Fruit fly (Drosophila melanogaster) whole organism, larva: ENCODE results near the gene Skel.

Experiments used
- noc ChIP-seq: fragments of 200-800 bp; sonication (Bioruptor generic); optimal IDR thresholded peaks from 3 replicates; lab custom pipeline; 2019; ENCODE audit warnings: missing biosample characterization, mild to moderate bottlenecking, missing genetic modification characterization, moderate library complexity

The Skel gene

DNA sequence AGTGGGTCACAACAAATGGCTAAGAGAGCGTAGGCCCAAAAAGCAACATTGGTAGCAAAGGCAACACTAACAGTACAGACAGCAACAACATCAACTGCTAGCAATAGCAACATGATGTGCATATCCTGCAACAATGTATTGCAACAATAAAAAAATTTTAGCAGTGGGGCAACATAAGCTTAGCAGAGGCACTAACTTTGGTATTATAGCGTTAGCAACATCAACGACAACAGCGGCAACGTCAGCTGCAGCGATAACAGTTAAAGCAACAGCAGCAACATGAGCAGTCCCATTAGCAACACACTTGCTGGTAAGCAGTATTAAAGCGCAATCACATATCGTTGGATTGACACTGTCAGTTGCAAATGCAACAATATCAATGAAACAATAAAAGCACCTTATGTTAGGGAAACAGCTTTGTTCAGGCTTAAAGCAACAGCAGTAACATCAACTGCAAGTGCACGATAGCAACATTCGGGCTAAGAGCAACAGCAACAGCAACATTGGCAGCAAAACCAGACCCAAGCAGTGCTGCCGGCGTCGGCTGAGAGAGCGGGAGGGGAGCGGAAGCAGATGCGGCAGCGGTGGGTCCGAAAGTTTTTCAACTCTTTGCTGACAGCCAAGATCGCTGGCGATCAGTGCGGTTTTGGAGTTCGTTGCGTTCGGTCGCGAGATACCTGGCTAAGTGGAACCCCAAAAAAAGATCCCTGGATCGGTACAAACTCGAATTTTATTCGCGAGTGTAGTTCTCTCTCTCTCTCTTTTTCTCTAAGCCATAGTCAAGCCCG is at the start of gene Skel:
TSS of gene Skel (plus strand) at position 637 of the 788 bp plus-strand sequence.
- no peak for TF ChIP-seq noc (tag; lab: Kevin White, UChicago)

DNA sequence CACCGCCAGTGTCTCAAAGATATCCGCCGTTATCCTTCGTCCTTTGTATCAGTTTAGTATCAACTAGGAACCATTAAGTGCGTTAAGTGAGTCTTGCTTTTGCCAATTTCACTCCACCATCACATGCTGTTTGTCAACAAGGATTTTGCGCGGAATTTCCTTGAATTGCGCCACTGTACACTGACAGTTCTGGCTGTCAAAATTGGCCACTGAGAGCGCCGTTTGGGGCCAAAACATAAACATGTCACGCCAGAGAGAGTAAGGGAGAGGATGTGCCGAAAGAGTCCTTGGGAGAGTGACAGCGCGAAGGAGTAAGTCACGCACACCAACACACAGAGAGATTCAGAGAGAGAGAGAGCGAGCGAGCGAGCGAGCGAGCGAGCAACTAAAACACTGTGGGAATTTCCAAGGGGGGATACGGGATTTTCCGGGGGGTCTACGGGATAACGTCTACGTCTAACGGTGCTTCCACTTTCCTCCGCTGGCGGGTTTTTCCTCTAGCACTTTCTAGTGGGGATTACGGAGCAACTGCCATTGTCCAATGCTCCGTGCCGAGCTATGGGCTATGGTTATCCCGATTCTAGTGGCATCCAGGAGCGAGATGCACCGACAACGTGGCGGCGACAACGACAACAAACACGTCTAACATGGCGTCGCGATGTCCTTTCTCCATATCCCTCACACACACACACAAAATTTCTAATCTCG is 47.9 kb upstream of the Skel start:
- no peak for TF ChIP-seq noc (tag; lab: Kevin White, UChicago)

DNA sequence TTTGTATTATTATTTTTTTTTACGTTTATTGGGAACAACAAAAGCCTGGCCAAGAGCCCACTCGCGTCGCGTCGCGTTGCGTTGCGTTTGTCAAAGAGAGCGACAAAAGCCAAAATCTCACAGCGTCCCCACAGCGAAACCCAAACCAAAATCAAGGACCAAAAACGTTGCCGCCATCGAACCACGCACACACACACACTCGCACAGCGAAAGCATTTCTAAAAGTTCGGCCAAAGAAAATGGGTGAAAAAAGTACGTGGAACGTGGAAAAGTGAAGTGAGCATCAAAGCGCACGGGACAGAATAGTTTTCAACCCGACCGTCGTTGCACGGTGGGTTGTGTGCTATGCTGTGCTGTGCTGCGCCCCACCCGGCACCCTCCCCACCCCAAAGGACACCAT is 47.3 kb upstream of the Skel start, which contains the start of gene hth:
TSS of gene hth (minus strand) at position 101 of the 400 bp plus-strand sequence.
- no peak for TF ChIP-seq noc (tag; lab: Kevin White, UChicago)

DNA sequence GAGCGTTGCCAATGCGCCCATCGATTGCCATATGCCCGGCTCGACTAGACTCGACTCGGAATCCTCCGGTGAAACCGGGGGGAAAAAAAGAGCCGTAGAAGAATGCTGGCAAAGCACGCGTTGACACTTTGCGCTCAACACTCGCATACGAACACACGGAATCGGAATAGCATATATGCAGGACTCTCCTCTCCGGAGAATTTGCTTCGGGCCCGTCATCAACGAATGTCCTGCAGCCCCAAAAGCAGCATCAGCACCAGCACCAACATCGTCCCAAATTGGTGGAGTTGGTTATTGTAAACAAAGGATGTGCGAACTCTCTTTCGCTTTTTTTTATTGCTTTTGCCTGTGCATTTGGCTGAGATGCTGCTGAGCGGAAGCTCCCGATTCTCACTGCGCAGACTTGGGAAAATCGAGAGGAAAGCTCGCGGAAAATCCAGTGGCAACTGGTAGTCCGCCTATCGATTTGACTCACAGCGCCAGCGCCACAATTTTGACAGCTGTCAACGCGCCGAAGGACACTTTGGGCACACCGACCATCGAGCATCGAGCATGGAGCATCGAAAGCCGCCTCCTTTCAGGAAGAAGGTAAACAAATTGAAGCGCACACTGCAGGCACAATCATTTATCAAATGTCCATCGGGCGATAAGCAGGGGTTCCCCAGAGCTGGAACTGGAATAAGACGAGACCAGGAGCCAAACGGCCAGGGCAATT is 46.0 kb upstream of the Skel start:
- no peak for TF ChIP-seq noc (tag; lab: Kevin White, UChicago)

DNA sequence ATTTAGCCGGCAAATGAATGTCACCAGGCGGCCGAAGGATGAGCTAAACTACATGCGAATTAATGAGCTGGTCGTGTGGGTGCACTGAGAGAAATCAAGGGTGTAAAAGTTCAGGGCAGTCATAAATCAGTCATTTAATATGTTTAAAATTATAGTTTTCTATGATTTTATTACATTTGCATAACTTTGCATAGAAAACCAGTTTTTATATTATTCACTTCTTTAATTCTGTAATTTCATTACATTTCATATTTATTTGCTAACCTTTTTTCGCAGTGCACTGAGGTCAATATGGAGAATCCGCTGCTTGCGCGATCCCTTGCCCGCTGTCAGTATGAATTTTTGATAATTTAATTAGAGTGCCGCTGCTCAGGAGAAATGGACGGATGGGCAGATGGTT is 45.5 kb upstream of the Skel start:
- TF ChIP-seq noc (tag; lab: Kevin White, UChicago) = no peak

DNA sequence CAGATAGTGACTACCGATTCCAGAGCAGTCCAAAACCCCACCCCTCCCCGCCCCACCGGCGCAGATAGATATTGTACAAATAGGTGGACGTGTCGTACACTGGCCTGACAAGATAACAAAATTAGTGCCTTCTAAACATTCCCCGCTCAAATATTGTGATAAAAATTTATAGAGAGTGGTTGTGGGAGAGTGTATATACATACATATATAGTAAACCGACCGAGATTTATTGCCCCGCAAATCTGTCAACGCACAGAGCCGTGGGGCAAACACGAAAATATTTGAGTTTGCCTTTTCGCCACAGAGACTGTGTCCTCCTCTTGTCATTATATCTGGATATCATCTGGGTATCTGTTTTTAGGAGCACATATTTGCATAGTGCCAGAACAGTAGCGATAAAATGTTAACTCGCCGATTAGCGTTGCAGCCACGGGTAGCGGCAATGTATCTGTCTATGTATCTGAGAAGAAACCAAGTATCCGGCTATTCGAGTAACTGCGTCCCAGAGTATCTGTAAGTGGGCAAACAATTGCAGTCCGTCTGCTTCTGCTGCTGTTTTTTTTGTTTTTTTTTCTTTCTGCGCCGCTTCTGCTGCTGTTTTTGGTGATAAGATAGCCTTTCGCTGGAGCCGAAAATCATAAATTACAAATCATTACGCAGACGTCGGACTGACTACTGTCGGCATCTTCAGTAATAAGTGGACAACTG is 43.5 kb upstream of the Skel start:
- peak; percentile 90 for TF ChIP-seq noc (tag; lab: Kevin White, UChicago)

DNA sequence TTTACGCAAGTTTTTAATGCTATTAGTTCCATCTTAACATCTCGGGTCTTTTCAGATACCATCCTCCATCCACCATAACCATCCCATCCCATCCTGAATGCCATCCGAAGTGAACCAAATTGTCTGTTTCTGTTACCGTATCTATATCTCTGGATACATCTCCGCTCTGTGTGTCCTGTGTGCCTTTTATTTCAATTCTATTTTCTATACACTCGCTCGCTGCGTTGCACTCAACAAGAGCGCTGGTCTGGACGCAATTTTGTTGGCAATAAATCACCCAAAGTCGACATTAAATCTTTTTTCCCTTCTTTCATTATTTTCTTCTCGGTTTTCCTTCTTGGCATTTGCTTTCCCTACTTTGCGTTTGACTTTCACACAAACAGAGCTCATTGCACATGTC is 41.2 kb upstream of the Skel start:
- no peak for TF ChIP-seq noc (tag; lab: Kevin White, UChicago)

DNA sequence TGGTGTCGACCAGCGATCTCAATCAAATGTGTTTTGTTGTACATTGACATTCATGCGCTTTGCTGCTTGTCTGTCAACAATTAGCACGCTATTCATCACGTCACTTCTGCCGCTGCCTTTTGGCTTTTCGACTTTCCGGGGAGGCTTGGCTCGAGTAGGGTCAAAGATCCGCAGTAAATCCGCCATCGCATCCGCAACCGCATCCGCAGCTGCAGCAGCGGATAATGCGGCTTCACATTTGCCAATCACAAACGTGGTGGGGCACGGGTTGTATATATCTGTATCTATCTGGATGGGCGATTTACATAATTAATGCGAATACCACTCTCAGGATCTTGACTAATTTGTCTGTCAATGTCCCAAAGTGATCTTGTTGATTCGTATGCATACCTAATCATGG is 39.6 kb upstream of the Skel start:
- no peak for TF ChIP-seq noc (tag; lab: Kevin White, UChicago)

DNA sequence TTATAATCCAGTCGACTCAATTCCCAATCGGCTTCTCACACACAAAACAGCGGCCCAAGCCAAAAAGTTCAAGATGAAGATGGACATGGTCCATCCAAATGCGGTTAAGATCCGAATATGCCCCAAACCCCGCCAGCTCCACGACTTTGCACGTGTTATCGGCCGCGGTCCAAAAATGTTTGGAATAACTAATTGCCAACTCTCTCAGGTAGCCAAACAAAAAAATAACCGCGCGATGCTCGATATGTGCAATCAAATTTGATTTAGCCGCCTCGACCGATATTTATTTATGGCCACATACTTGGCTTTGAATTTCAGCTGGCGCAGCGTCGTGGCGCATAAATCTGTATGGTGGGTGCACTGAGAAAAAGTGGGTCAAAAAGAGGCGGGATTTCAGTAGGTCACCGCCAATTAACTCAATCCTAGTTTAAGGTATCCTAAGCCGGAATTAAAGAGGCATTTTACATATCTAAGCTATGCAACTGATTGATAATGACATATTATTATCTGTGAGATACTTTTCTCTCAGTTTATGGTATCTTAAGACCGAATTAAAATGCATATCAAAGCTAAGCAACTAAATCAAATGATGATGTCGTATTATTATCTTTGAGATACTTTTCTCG is 38.1 kb upstream of the Skel start:
- no peak for TF ChIP-seq noc (tag; lab: Kevin White, UChicago)

DNA sequence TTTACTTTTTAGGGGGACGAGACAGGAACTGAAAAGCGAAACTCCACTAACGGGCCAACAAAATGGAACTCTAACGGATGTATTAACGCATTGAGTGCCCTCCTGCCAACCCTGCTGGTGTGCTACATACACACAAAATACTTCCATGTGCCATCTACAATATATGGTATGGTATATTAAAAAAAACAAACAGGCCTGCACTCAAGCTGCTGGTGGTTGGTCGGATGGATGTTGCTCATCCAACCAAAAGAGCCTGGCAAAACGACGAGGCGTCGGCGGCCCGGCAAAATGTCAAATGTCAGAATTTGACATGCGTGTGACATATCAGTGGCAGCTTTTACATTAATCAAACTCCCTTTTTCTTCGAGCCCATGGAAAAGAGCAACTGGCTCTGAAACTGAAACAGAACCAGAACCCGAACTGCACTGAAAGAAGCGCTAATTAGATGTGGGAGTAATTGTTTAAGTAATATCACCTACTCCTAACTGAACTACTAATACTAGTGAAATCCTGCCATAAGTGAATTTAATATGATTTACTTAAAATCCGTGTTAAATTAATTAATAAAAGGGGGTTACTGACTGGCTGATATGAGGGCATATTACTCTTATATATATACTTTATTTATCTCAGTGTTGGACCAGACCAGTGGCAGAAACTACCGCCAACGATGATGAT is 36.0 kb upstream of the Skel start:
- no peak for TF ChIP-seq noc (tag; lab: Kevin White, UChicago)

DNA sequence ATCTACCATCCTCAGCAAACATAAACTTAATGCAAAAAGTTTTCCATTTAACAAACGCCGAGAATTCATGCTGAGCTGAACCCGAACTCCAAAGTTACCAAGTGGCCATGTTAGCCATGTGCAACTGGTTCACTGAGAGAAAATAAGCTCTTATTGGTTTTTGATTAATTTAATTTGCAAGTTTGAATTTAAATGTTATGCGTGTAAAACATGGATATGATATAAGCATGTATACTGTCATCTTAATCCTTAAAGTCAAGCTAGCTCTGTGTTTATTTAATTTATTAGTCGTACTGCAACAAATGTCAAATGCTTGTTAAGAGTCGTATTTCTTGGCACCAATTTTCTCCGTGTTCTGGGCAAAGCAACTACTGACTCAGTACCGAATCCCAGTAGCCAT is 32.1 kb upstream of the Skel start:
- TF ChIP-seq noc (tag; lab: Kevin White, UChicago) = no peak

DNA sequence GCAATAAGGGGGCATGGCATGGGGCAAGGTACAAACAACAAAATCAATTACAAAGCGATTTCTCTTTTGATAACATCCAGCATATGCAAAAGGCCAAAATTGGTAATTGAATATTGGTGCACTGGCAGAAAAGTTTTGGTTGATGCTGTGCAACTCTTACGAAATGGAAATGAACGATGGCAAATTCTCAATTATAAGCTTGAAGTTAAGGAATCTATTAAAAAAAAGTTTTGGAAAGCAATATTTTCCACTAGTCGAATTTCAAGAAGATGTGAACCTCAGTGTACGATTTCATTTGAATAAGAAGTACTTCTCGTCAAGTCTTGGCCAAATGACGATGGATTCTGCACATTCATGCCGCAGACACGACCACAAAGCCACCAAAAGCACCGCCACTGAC is 30.8 kb upstream of the Skel start:
- TF ChIP-seq noc (tag; lab: Kevin White, UChicago) = no peak

DNA sequence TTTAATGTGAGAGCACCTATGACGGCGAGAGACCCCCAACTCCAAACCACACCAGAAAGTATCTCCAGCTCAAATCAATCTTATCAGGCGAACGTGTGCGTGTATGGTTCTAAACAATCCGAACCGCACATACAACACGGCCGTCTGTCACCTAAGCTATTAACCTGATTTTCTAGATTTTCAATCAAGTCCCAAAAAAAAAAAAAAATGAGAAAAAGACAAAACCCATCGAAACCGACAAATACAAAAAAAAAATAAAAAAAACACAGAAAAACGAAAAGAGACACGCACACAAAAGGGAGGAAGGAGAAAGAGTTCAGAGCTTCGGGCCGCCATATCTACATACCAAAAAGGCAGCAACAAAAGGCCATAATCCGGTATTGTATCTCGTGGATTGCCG is 30.2 kb upstream of the Skel start:
- TF ChIP-seq noc (tag; lab: Kevin White, UChicago) = no peak

DNA sequence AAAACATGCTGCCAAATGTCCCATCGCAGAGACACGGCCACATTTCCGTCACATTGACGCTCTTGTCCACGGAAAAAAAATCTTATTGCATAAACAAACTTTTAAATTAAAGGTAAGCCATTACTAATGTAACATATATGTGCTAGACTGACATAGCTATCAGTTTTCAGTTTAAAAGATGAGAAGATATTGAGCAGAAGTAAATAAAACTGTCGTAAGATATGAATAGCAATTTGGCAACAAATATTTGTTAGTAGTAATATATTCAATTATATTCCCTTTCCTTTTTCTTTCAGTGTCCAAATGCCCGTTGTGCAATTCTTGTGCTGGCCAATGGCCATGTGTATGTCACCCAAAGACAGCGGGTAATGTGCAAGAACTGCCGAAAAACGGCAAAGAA is 28.0 kb upstream of the Skel start:
- TF ChIP-seq noc (tag; lab: Kevin White, UChicago) = no peak

DNA sequence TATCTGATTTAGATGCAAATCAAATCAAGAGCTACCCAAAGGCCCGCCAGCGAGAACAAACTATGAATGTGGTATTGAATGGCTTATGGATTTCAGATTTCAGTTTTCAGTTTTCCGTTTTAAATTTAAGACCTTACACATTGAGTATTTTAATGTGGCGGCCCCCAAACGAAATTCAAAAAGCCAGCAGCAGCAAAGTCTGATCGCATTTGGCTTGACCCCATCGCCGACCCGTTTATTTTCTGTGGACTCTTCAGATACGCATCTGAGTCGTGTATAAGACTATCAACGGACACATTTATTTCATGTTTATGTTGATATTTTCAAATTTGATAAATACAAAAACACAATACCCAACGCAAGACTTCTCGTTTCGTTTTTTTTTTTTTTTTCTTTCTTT is 27.2 kb upstream of the Skel start:
- no peak for TF ChIP-seq noc (tag; lab: Kevin White, UChicago)
